Worm (Caenorhabditis elegans): Measurements from ENCODE around the gene aff-1.

ce11 chrII:6822347-6822746 lies 41.2 kb downstream of the aff-1 start:
- TF ChIP-seq unc-62 (GFP tag; optimal IDR thresholded peaks at IDR 0.05): no peak
- no peak for TF ChIP-seq zag-1 (tag; optimal IDR thresholded peaks at IDR 0.05)
- peak in 2 of 3 experiments; percentile 7 to 10 for TF ChIP-seq dpl-1 (GFP tag; optimal IDR thresholded peaks at IDR 0.05)
- no peak for TF ChIP-seq unc-98 (GFP tag; IDR thresholded peaks at IDR 0.05)
- TF ChIP-seq lin-35 (GFP tag; optimal IDR thresholded peaks at IDR 0.05): peak in 1 of 2 experiments; percentile 40
- TF ChIP-seq sup-37 (GFP tag; optimal IDR thresholded peaks at IDR 0.05): peak; percentile 20
- peak in 1 of 2 experiments; percentile 44 for TF ChIP-seq mdl-1 (tag; optimal IDR thresholded peaks at IDR 0.05)
- TF ChIP-seq snu-23 (GFP tag; optimal IDR thresholded peaks at IDR 0.05): peak; percentile 69
- TF ChIP-seq ceh-88 (GFP tag; IDR thresholded peaks at IDR 0.05): no peak

All from whole organism, L1 larva.